Fruit fly (Drosophila melanogaster): ENCODE results near the gene unc-119.

- no peak for TF ChIP-seq CG5204 (GFP tag; optimal IDR thresholded peaks at IDR 0.05)
- TF ChIP-seq CG1620 (GFP tag; optimal IDR thresholded peaks at IDR 0.05): no peak
- TF ChIP-seq CG14711 (tag; optimal IDR thresholded peaks at IDR 0.05): no peak
- TF ChIP-seq Clk (GFP tag; optimal IDR thresholded peaks at IDR 0.05): no peak
- no peak for TF ChIP-seq Hr96 (GFP tag; optimal IDR thresholded peaks at IDR 0.05)
Observed at dm6 chrX:7333298-7333743, 42.2 kb upstream of the unc-119 start.
